Fruit fly (Drosophila melanogaster) whole organism, embryonic: ENCODE data around the gene Nepl14.

Experiments used
- CG11247 ChIP-seq: fragments of 200-800 bp; sonication (Bioruptor generic); IDR thresholded peaks from 2 replicates; pipeline ENCODE4 v1.3.6; 2022; ENCODE audit warnings: missing biosample characterization, missing genetic modification characterization
- CG11398 ChIP-seq: fragments of 200-800 bp; sonication (Bioruptor generic); optimal IDR thresholded peaks from 2 replicates; lab custom pipeline; 2016; ENCODE audit warnings: missing biosample characterization, missing genetic modification characterization
- CG12155 ChIP-seq: fragments of 200-800 bp; sonication (Bioruptor generic); optimal IDR thresholded peaks from 3 replicates; lab custom pipeline; 2016; ENCODE audit warnings: missing biosample characterization, missing genetic modification characterization
- CG12236 ChIP-seq: fragments of 200-800 bp; sonication (Bioruptor generic); optimal IDR thresholded peaks from 2 replicates; lab custom pipeline; 2016; ENCODE audit warnings: missing biosample characterization, missing genetic modification characterization
- CG12659 ChIP-seq: fragments of 200-800 bp; sonication (Bioruptor generic); optimal IDR thresholded peaks from 3 replicates; lab custom pipeline; 2017; ENCODE audit warnings: mild to moderate bottlenecking, missing biosample characterization, missing genetic modification reagents, missing genetic modification characterization
- CG12769 ChIP-seq: fragments of 200-800 bp; sonication (Bioruptor generic); optimal IDR thresholded peaks from 2 replicates; lab custom pipeline; 2019; ENCODE audit warnings: missing biosample characterization, mild to moderate bottlenecking, missing genetic modification characterization, moderate library complexity
- CG14441 ChIP-seq: fragments of 200-800 bp; sonication (Bioruptor generic); IDR thresholded peaks from 2 replicates; pipeline ENCODE4 v1.3.6; 2022; ENCODE audit warnings: missing biosample characterization, missing genetic modification characterization
- CG16863 ChIP-seq: fragments of 200-800 bp; sonication (Bioruptor generic); optimal IDR thresholded peaks from 3 replicates; lab custom pipeline; 2016; ENCODE audit warnings: missing biosample characterization, missing genetic modification characterization
- CG2129 ChIP-seq: fragments of 200-800 bp; sonication (Bioruptor generic); IDR thresholded peaks from 2 replicates; pipeline ENCODE4 v1.3.6; 2022; ENCODE audit warnings: missing biosample characterization, missing genetic modification characterization; ENCODE audit not compliant: partially characterized antibody
- CG2199 ChIP-seq: fragments of 200-800 bp; sonication (Bioruptor generic); IDR thresholded peaks from 3 replicates; pipeline ENCODE4 v1.3.6; 2022; ENCODE audit warnings: missing biosample characterization, missing genetic modification characterization
- CG2678 ChIP-seq: fragments of 200-800 bp; sonication (Bioruptor generic); optimal IDR thresholded peaks from 3 replicates; lab custom pipeline; 2019; ENCODE audit warnings: missing biosample characterization, mild to moderate bottlenecking, missing genetic modification characterization, moderate library complexity
- CG32767 ChIP-seq: fragments of 200-800 bp; sonication (Bioruptor generic); IDR thresholded peaks from 2 replicates; pipeline ENCODE4 v1.3.6; 2022; ENCODE audit warnings: missing biosample characterization, missing genetic modification characterization
- CG5245 ChIP-seq: fragments of 200-800 bp; sonication (Bioruptor generic); optimal IDR thresholded peaks from 3 replicates; lab custom pipeline; 2016; ENCODE audit warnings: missing biosample characterization, missing genetic modification characterization
- CG6791 ChIP-seq: fragments of 200-800 bp; sonication (Bioruptor generic); IDR thresholded peaks from 3 replicates; pipeline ENCODE4 v1.3.6; 2022; ENCODE audit warnings: missing biosample characterization, missing genetic modification characterization; ENCODE audit not compliant: partially characterized antibody
- CG6854 ChIP-seq: fragments of 200-800 bp; sonication (Bioruptor generic); optimal IDR thresholded peaks from 3 replicates; lab custom pipeline; 2017; ENCODE audit warnings: missing biosample characterization, mild to moderate bottlenecking, missing genetic modification characterization
- CG7786 ChIP-seq: fragments of 200-800 bp; sonication (Bioruptor generic); optimal IDR thresholded peaks from 2 replicates; lab custom pipeline; 2016; ENCODE audit warnings: missing biosample characterization, missing genetic modification characterization
- CG9876 ChIP-seq: fragments of 200-800 bp; sonication (Bioruptor generic); optimal IDR thresholded peaks from 2 replicates; lab custom pipeline; 2016; ENCODE audit warnings: missing biosample characterization, missing genetic modification characterization
- Camta ChIP-seq: fragments of 200-800 bp; sonication (Bioruptor generic); optimal IDR thresholded peaks from 2 replicates; lab custom pipeline; 2016; ENCODE audit warnings: missing biosample characterization, missing genetic modification characterization
- Dad ChIP-seq: fragments of 200-800 bp; sonication (Bioruptor generic); optimal IDR thresholded peaks from 3 replicates; lab custom pipeline; 2016; ENCODE audit warnings: missing biosample characterization, missing genetic modification characterization
- ERR ChIP-seq: fragments of 200-800 bp; sonication (Bioruptor generic); optimal IDR thresholded peaks from 2 replicates; lab custom pipeline; 2016; ENCODE audit warnings: missing biosample characterization, missing genetic modification characterization
- Xbp1 ChIP-seq: fragments of 200-800 bp; sonication (Bioruptor generic); optimal IDR thresholded peaks from 3 replicates; lab custom pipeline; 2016; ENCODE audit warnings: missing biosample characterization, mild to moderate bottlenecking, missing genetic modification characterization
- Xrp1 ChIP-seq: fragments of 200-800 bp; sonication (Bioruptor generic); IDR thresholded peaks from 2 replicates; pipeline ENCODE4 v1.3.6; 2022; ENCODE audit warnings: missing biosample characterization, missing genetic modification characterization
- ab ChIP-seq: fragments of 200-800 bp; sonication (Bioruptor generic); optimal IDR thresholded peaks from 2 replicates; lab custom pipeline; 2016; ENCODE audit warnings: missing biosample characterization, missing genetic modification characterization
- ac ChIP-seq: fragments of 200-800 bp; sonication (Bioruptor generic); optimal IDR thresholded peaks from 3 replicates; lab custom pipeline; 2017; ENCODE audit warnings: missing biosample characterization, mild to moderate bottlenecking, missing genetic modification characterization
- ase ChIP-seq: fragments of 200-800 bp; sonication (Bioruptor generic); IDR thresholded peaks from 3 replicates; pipeline ENCODE4 v1.3.6; 2022; ENCODE audit warnings: missing biosample characterization, missing genetic modification characterization
- en ChIP-seq: fragments of 200-800 bp; sonication (Bioruptor generic); optimal IDR thresholded peaks from 2 replicates; lab custom pipeline; 2016; ENCODE audit warnings: missing biosample characterization, missing genetic modification characterization
- fd96Cb ChIP-seq: fragments of 200-800 bp; sonication (Bioruptor generic); optimal IDR thresholded peaks from 2 replicates; lab custom pipeline; 2018; ENCODE audit warnings: missing biosample characterization, mild to moderate bottlenecking, missing genetic modification characterization, moderate library complexity
- fu2 ChIP-seq: fragments of 200-800 bp; sonication (Bioruptor generic); optimal IDR thresholded peaks from 2 replicates; lab custom pipeline; 2016; ENCODE audit warnings: missing biosample characterization, missing genetic modification characterization
- her ChIP-seq: fragments of 200-800 bp; sonication (Bioruptor generic); optimal IDR thresholded peaks from 2 replicates; lab custom pipeline; 2016; ENCODE audit warnings: missing biosample characterization, missing genetic modification characterization
- hth ChIP-seq: fragments of >200 bp; optimal IDR thresholded peaks from 2 replicates; lab custom pipeline; 2017; ENCODE audit warnings: inconsistent platforms
- jigr1 ChIP-seq: fragments of 200-800 bp; sonication (Bioruptor generic); IDR thresholded peaks from 3 replicates; pipeline ENCODE4 v1.3.6; 2022; ENCODE audit warnings: missing biosample characterization, missing genetic modification characterization
- ken ChIP-seq: fragments of 200-800 bp; sonication (Bioruptor generic); IDR thresholded peaks from 3 replicates; pipeline ENCODE4 v1.3.6; 2022; ENCODE audit warnings: missing biosample characterization, missing genetic modification characterization
- lov ChIP-seq, 2 experiments: fragments of 200-800 bp in 1 of 2; fragments of >200 bp in 1 of 2; sonication (Bioruptor generic) in 1 of 2; IDR thresholded peaks in 1 of 2; optimal IDR thresholded peaks in 1 of 2; 2 replicates in 1 of 2; 3 replicates in 1 of 2; pipeline versions ENCODE4 v1.3.6 to Lab custom; 2017 to 2022; ENCODE audit warnings: missing biosample characterization in 1 of 2, missing genetic modification characterization in 1 of 2
- pho ChIP-seq: fragments of 200-800 bp; sonication (Bioruptor generic); optimal IDR thresholded peaks from 2 replicates; lab custom pipeline; 2016; ENCODE audit warnings: missing biosample characterization, missing genetic modification characterization
- pros ChIP-seq: fragments of 200-800 bp; sonication (Bioruptor generic); optimal IDR thresholded peaks from 3 replicates; lab custom pipeline; 2019; ENCODE audit warnings: missing biosample characterization, mild to moderate bottlenecking, missing genetic modification characterization, moderate library complexity
- repo ChIP-seq: fragments of 200-800 bp; sonication (Bioruptor generic); optimal IDR thresholded peaks from 2 replicates; lab custom pipeline; 2016; ENCODE audit warnings: missing biosample characterization, missing genetic modification characterization
- sens-2 ChIP-seq: fragments of 200-800 bp; sonication (Bioruptor generic); IDR thresholded peaks from 2 replicates; pipeline ENCODE4 v1.3.6; 2022; ENCODE audit warnings: missing biosample characterization, missing genetic modification characterization
- sima ChIP-seq: fragments of 200-800 bp; sonication (Bioruptor generic); optimal IDR thresholded peaks from 2 replicates; lab custom pipeline; 2016; ENCODE audit warnings: missing biosample characterization, missing genetic modification characterization
- sisA ChIP-seq: fragments of 200-800 bp; sonication (Bioruptor generic); IDR thresholded peaks from 2 replicates; pipeline ENCODE4 v1.3.6; 2022; ENCODE audit warnings: missing biosample characterization, missing genetic modification characterization
- slou ChIP-seq: fragments of 200-800 bp; sonication (Bioruptor generic); optimal IDR thresholded peaks from 3 replicates; lab custom pipeline; 2016; ENCODE audit warnings: missing biosample characterization, missing genetic modification characterization
- slp2 ChIP-seq: fragments of 200-800 bp; sonication (Bioruptor generic); optimal IDR thresholded peaks from 2 replicates; lab custom pipeline; 2016; ENCODE audit warnings: missing biosample characterization, missing genetic modification characterization
- sob ChIP-seq: fragments of 200-800 bp; sonication (Bioruptor generic); IDR thresholded peaks from 2 replicates; pipeline ENCODE4 v1.3.6; 2022; ENCODE audit warnings: missing biosample characterization, missing genetic modification characterization
- sqz ChIP-seq: fragments of 200-800 bp; sonication (Bioruptor generic); optimal IDR thresholded peaks from 3 replicates; lab custom pipeline; 2018; ENCODE audit warnings: missing biosample characterization, mild to moderate bottlenecking, missing genetic modification characterization
- sr ChIP-seq: fragments of 200-800 bp; sonication (Bioruptor generic); IDR thresholded peaks from 3 replicates; pipeline ENCODE4 v1.3.6; 2022; ENCODE audit warnings: missing biosample characterization, missing genetic modification characterization
- tx ChIP-seq: fragments of 200-800 bp; sonication (Bioruptor generic); optimal IDR thresholded peaks from 2 replicates; lab custom pipeline; 2016; ENCODE audit warnings: missing biosample characterization, missing genetic modification characterization
- usp ChIP-seq: fragments of >200 bp; optimal IDR thresholded peaks from 2 replicates; lab custom pipeline; 2017; ENCODE audit warnings: missing biosample characterization, missing genetic modification characterization
- wor ChIP-seq: fragments of 200-800 bp; sonication (Bioruptor generic); IDR thresholded peaks from 2 replicates; pipeline ENCODE4 v1.3.6; 2022; ENCODE audit warnings: missing biosample characterization, missing genetic modification characterization
- z ChIP-seq: fragments of 200-800 bp; sonication (Bioruptor generic); IDR thresholded peaks from 3 replicates; pipeline ENCODE4 v1.3.6; 2022; ENCODE audit warnings: missing biosample characterization, missing genetic modification characterization
- zfh2 ChIP-seq: fragments of 200-800 bp; sonication (Bioruptor generic); optimal IDR thresholded peaks from 2 replicates; lab custom pipeline; 2016; ENCODE audit warnings: missing biosample characterization, missing genetic modification characterization

Nepl14 gene

DNA sequence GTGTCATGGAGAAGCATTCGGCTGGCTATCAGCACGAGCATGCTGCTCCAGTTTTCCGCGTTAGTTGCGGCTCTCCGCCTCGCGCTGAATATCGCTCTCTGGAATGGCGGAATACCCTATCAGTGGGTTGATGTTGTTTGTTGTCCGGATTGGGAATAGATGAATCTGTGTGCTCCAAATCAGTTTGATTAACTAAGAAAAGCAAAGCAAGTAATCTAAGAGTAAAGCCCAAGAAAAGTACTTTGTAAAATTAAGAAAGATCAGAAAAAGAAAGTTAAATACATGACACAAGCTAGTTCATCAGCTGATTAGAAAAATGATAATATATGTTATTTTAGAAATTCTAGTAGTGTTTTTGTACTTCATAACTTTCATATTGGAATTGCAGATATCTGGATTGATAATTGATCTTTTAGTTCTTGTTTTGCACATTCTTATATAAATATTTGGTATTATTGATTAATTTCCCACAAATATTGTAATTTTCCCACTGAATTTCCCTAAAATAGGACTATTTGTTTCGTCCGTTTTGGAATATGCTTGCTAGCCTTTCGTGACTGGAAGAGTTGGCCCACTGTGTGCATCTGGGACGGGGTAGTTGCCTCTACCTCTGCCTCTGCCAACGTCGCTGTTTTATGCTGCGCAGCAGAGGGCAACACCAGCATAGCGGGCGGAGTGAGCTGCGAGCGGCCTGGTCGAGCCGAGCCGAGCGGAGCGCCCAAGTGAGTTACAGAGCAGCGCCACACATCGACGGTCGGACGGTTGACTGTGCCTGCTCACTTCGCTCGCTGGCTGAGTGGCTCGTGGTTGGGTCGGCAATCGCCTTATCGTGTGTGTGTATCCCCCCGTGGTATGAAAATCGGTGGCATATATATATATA is 9.4 kb downstream of the Nepl14 start (continued):
- TF ChIP-seq pho (GFP tag; lab: Kevin White, UChicago) (peak; percentile 56), CG14441 (peak; percentile 62), repo (GFP tag; lab: Kevin White, UChicago) (peak; percentile 26), CG11247 (GFP tag; lab: Robert Waterston, UW) (peak; percentile 14; the same call in 1 of the 2 replicates), her (GFP tag; lab: Kevin White, UChicago) (peak; percentile 27), sisA (GFP tag; lab: Robert Waterston, UW) (peak; percentile 52; the same call in 1 of the 2 replicates), Xbp1 (GFP tag; lab: Kevin White, UChicago) (peak; percentile 66), usp (GFP tag; lab: Kevin White, UChicago) (no peak), CG2199 (peak; percentile 47; the same call in 1 of the 3 replicates), CG6791 (0 out of 3 replicates have a peak, but pooled peaks have one; percentile 14), ac (GFP tag; lab: Kevin White, UChicago) (no peak), CG12236 (GFP tag; lab: Kevin White, UChicago) (peak; percentile 13), ken (GFP tag; lab: Robert Waterston, UW) (peak; percentile 70; the same call in 2 of the 3 replicates), Dad (GFP tag; lab: Kevin White, UChicago) (no peak), zfh2 (GFP tag; lab: Kevin White, UChicago) (peak; percentile 58), sima (GFP tag; lab: Kevin White, UChicago) (no peak), slp2 (GFP tag; lab: Kevin White, UChicago) (peak; percentile 4), wor (GFP tag; lab: Robert Waterston, UW) (no peak), CG32767 (GFP tag; lab: Robert Waterston, UW) (peak; percentile 70; the same call in 1 of the 2 replicates), jigr1 (GFP tag; lab: Robert Waterston, UW) (peak; percentile 51; the same call in 1 of the 3 replicates), ase (peak; percentile 35; the same call in 2 of the 3 replicates), lov (optimal IDR thresholded peaks at IDR 0.05; lab: Kevin White, UChicago) (no peak), lov (GFP tag; IDR thresholded peaks at IDR 0.05; lab: Robert Waterston, UW) (0 out of 3 replicates have a peak, but pooled peaks have one; percentile 55), CG9876 (no peak), CG11398 (GFP tag; lab: Kevin White, UChicago) (no peak), pros (GFP tag; lab: Kevin White, UChicago) (no peak), tx (GFP tag; lab: Kevin White, UChicago) (no peak), CG5245 (GFP tag; lab: Kevin White, UChicago) (peak; percentile 33), CG12659 (GFP tag; lab: Kevin White, UChicago) (peak; percentile 74), Xrp1 (GFP tag; lab: Robert Waterston, UW) (peak; percentile 39; the same call in 1 of the 2 replicates), sens-2 (GFP tag; lab: Robert Waterston, UW) (no peak; the same call in 1 of the 2 replicates), sqz (GFP tag; lab: Kevin White, UChicago) (peak; percentile 62), sr (0 out of 3 replicates have a peak, but pooled peaks have one; percentile 28), CG7786 (GFP tag; lab: Kevin White, UChicago) (peak; percentile 37), en (GFP tag; lab: Kevin White, UChicago) (no peak), CG2129 (GFP tag; lab: Robert Waterston, UW) (no peak), fd96Cb (peak; percentile 59), fu2 (no peak), CG6854 (peak; percentile 26), CG12769 (tag; lab: Kevin White, UChicago) (peak; percentile 35), hth (lab: Kevin White, UChicago) (no peak), z (GFP tag; lab: Robert Waterston, UW) (peak; percentile 87), Camta (peak; percentile 64), ab (no peak), sob (GFP tag; lab: Robert Waterston, UW) (peak; percentile 56), ERR (GFP tag; lab: Kevin White, UChicago) (no peak), CG12155 (GFP tag; lab: Kevin White, UChicago) (peak; percentile 36), CG16863 (GFP tag; lab: Kevin White, UChicago) (peak; percentile 37), CG2678 (tag; lab: Kevin White, UChicago) (peak; percentile 81), slou (GFP tag; lab: Kevin White, UChicago) (peak; percentile 5)
